Worm (Caenorhabditis elegans) whole organism, mixed stage, embryonic: Measurements from ENCODE around the gene gfi-1.

ENCODE experiments used
- M03D4.4 ChIP-seq: sonication (generic microtip); optimal IDR thresholded peaks from 2 replicates; lab custom pipeline; 2017; ENCODE audit warnings: mild to moderate bottlenecking, missing genetic modification characterization, missing compliant biosample characterization
- cnd-1 ChIP-seq: fragments of 200-800 bp; sonication (Bioruptor generic); optimal IDR thresholded peaks from 2 replicates; lab custom pipeline; 2018; ENCODE audit warnings: mild to moderate bottlenecking, missing genetic modification characterization, missing compliant biosample characterization
- lin-13 ChIP-seq: fragments of 150-350 bp; optimal IDR thresholded peaks from 2 replicates; lab custom pipeline; 2014; ENCODE audit warnings: missing biosample characterization, missing genetic modification characterization
- lin-32 ChIP-seq: fragments of 200-800 bp; sonication (Bioruptor generic); optimal IDR thresholded peaks from 2 replicates; lab custom pipeline; 2018; ENCODE audit warnings: mild to moderate bottlenecking, missing genetic modification characterization, missing compliant biosample characterization
- mab-5 ChIP-seq: fragments of 150-350 bp; optimal IDR thresholded peaks from 2 replicates; lab custom pipeline; 2014; ENCODE audit warnings: missing biosample characterization, missing genetic modification characterization
- mep-1 ChIP-seq: fragments of 150-350 bp; optimal IDR thresholded peaks from 2 replicates; lab custom pipeline; 2017; ENCODE audit warnings: missing biosample characterization, missing genetic modification reagents, missing genetic modification characterization, inconsistent platforms
- nhr-12 ChIP-seq: fragments of 150-350 bp; optimal IDR thresholded peaks from 2 replicates; lab custom pipeline; 2014; ENCODE audit warnings: missing biosample characterization, missing genetic modification characterization
- nhr-237 ChIP-seq: fragments of 150-350 bp; optimal IDR thresholded peaks from 2 replicates; lab custom pipeline; 2014; ENCODE audit warnings: missing biosample characterization, missing genetic modification characterization
- nhr-76 ChIP-seq: sonication (generic microtip); optimal IDR thresholded peaks from 2 replicates; lab custom pipeline; 2017; ENCODE audit warnings: missing biosample characterization, missing genetic modification characterization
- snpc-4 ChIP-seq: fragments of 150-350 bp; optimal IDR thresholded peaks from 2 replicates; lab custom pipeline; 2014; ENCODE audit warnings: missing biosample characterization, missing genetic modification characterization
- unc-62 ChIP-seq: fragments of 150-350 bp; optimal IDR thresholded peaks from 2 replicates; lab custom pipeline; 2014; ENCODE audit warnings: missing biosample characterization, missing genetic modification reagents, missing genetic modification characterization
- zip-8 ChIP-seq: fragments of 150-350 bp; optimal IDR thresholded peaks from 2 replicates; lab custom pipeline; 2014; ENCODE audit warnings: missing biosample characterization, missing genetic modification characterization
- ztf-11 ChIP-seq: fragments of 150-350 bp; optimal IDR thresholded peaks from 2 replicates; lab custom pipeline; 2014; ENCODE audit warnings: missing biosample characterization, missing genetic modification characterization

- no peak for TF ChIP-seq lin-32
- no peak for TF ChIP-seq nhr-76 (tag; lab: Kevin White, UChicago)
- no peak for TF ChIP-seq unc-62 (GFP tag; lab: Kevin White, UChicago)
- no peak for TF ChIP-seq cnd-1
- no peak for TF ChIP-seq lin-13 (tag; lab: Kevin White, UChicago)
- no peak for TF ChIP-seq ztf-11
- no peak for TF ChIP-seq mab-5 (tag; lab: Kevin White, UChicago)
- TF ChIP-seq nhr-12 (tag; lab: Kevin White, UChicago): no peak
- TF ChIP-seq zip-8 (tag; lab: Kevin White, UChicago): no peak
- TF ChIP-seq snpc-4 (tag; lab: Kevin White, UChicago): no peak
- no peak for TF ChIP-seq nhr-237 (tag; lab: Kevin White, UChicago)
- TF ChIP-seq M03D4.4 (tag; lab: Kevin White, UChicago): no peak
- TF ChIP-seq mep-1: no peak
These were observed 51.6 kb downstream of the gfi-1 start for ce11 chrV:6348133-6348532.
